Fruit fly (Drosophila melanogaster): Measurements from ENCODE around the gene VhaPPA1-1.

VhaPPA1-1 gene

DNA sequence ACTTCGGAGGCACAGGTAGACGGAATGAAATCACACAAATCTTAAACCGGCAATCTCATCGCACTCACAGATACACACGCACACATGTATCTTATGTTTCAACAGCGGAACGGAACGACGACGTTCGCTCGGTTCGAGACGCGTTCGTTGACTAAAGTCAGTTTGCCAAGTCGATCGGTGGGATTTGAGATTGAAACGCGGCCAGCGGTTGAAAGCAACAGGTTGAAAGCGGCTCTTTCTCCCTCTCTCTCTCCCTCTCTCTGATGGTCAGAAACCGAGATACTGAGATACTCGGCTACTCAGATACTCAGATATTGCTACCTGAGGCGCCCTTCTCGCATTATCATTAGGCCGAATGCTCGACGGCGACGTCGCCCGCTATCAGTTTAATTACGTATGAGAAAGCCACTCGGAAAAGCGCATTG lies 50.1 kb downstream of the VhaPPA1-1 start (continued):
- peak; percentile 50; the same call in 1 of the 2 replicates for TF ChIP-seq Atf6 (GFP tag; IDR thresholded peaks at IDR 0.05)
- TF ChIP-seq ap (GFP tag; IDR thresholded peaks at IDR 0.05) = no peak
- TF ChIP-seq HLH54F (GFP tag; optimal IDR thresholded peaks at IDR 0.05) = no peak
- no peak for TF ChIP-seq Dip3 (GFP tag; optimal IDR thresholded peaks at IDR 0.05)
- no peak for TF ChIP-seq row (GFP tag; IDR thresholded peaks at IDR 0.05)
- TF ChIP-seq Doc2 (GFP tag; IDR thresholded peaks at IDR 0.05) = no peak
- TF ChIP-seq Mad (GFP tag; optimal IDR thresholded peaks at IDR 0.05) = no peak
- TF ChIP-seq CG17186 (GFP tag; optimal IDR thresholded peaks at IDR 0.05) = no peak
- TF ChIP-seq schlank (tag; optimal IDR thresholded peaks at IDR 0.05) = peak; percentile 12
- TF ChIP-seq toy (GFP tag; IDR thresholded peaks at IDR 0.05) = no peak
- no peak for TF ChIP-seq ash1 (GFP tag; optimal IDR thresholded peaks at IDR 0.05)
- peak; percentile 100 for TF ChIP-seq CG15601 (tag; optimal IDR thresholded peaks at IDR 0.05)
- peak; percentile 92; the same call in 1 of the 3 replicates for TF ChIP-seq CG2199 (GFP tag; IDR thresholded peaks at IDR 0.05)
- TF ChIP-seq kah (GFP tag; optimal IDR thresholded peaks at IDR 0.05) = peak; percentile 41
- TF ChIP-seq CG3726 (GFP tag; IDR thresholded peaks at IDR 0.05) = no peak
- no peak for TF ChIP-seq Gug (GFP tag; IDR thresholded peaks at IDR 0.05)
- no peak for TF ChIP-seq sima (GFP tag; optimal IDR thresholded peaks at IDR 0.05)
- peak; percentile 21 for TF ChIP-seq CG31365 (tag; optimal IDR thresholded peaks at IDR 0.05)
- TF ChIP-seq z (GFP tag; IDR thresholded peaks at IDR 0.05) = peak; percentile 68
- TF ChIP-seq CG4707 (GFP tag; optimal IDR thresholded peaks at IDR 0.05) = peak; percentile 27
- TF ChIP-seq Sox100B (GFP tag; optimal IDR thresholded peaks at IDR 0.05) = no peak
- 0 out of 3 replicates have a peak, but pooled peaks have one; percentile 16 for TF ChIP-seq ken (GFP tag; IDR thresholded peaks at IDR 0.05)
- peak; percentile 89 for TF ChIP-seq ci (GFP tag; IDR thresholded peaks at IDR 0.05)
- TF ChIP-seq CG1603 (tag; optimal IDR thresholded peaks at IDR 0.05) = peak; percentile 33
- no peak for TF ChIP-seq mam (GFP tag; optimal IDR thresholded peaks at IDR 0.05)
- no peak for TF ChIP-seq tap (tag; optimal IDR thresholded peaks at IDR 0.05)
- TF ChIP-seq CG11093 (GFP tag; IDR thresholded peaks at IDR 0.05) = no peak
- TF ChIP-seq CkIIα-i1 (GFP tag; IDR thresholded peaks at IDR 0.05) = no peak
- peak; percentile 16 for TF ChIP-seq CG1233 (GFP tag; optimal IDR thresholded peaks at IDR 0.05)
- no peak for TF ChIP-seq CG9797 (GFP tag; optimal IDR thresholded peaks at IDR 0.05)
- TF ChIP-seq CG11560 (tag; IDR thresholded peaks at IDR 0.05) = no peak
- peak; percentile 42; the same call in 1 of the 2 replicates for TF ChIP-seq Xrp1 (GFP tag; IDR thresholded peaks at IDR 0.05)
- no peak for TF ChIP-seq Dp (GFP tag; optimal IDR thresholded peaks at IDR 0.05)
- no peak for TF ChIP-seq CG2875 (GFP tag; optimal IDR thresholded peaks at IDR 0.05)
- TF ChIP-seq CG3163 (GFP tag; optimal IDR thresholded peaks at IDR 0.05) = peak; percentile 33
- no peak for TF ChIP-seq Ssrp (tag; optimal IDR thresholded peaks at IDR 0.05)
- no peak for TF ChIP-seq CG14441 (GFP tag; IDR thresholded peaks at IDR 0.05)
- peak; percentile 49 for TF ChIP-seq CG2120 (GFP tag; optimal IDR thresholded peaks at IDR 0.05)
- TF ChIP-seq CTCF (GFP tag; optimal IDR thresholded peaks at IDR 0.05) = no peak
- TF ChIP-seq ara (GFP tag; IDR thresholded peaks at IDR 0.05) = peak; percentile 39; the same call in 1 of the 2 replicates
- no peak for TF ChIP-seq pan (optimal IDR thresholded peaks at IDR 0.05)
- no peak for TF ChIP-seq pan (GFP tag; optimal IDR thresholded peaks at IDR 0.05 in 1 of 2, IDR thresholded peaks at IDR 0.05 in 1 of 2)
- peak; percentile 77 for TF ChIP-seq CG6813 (GFP tag; optimal IDR thresholded peaks at IDR 0.05)
- TF ChIP-seq ac (GFP tag; optimal IDR thresholded peaks at IDR 0.05) = no peak
- TF ChIP-seq CG6175 (GFP tag; IDR thresholded peaks at IDR 0.05) = 0 out of 3 replicates have a peak, but pooled peaks have one; percentile 37
- TF ChIP-seq Hsf (GFP tag; optimal IDR thresholded peaks at IDR 0.05) = peak; percentile 24
- TF ChIP-seq CG17912 (GFP tag; optimal IDR thresholded peaks at IDR 0.05) = no peak
- TF ChIP-seq gro (GFP tag; optimal IDR thresholded peaks at IDR 0.05) = no peak
- TF ChIP-seq slp2 (GFP tag; optimal IDR thresholded peaks at IDR 0.05) = no peak
- TF ChIP-seq CG34224 (GFP tag; IDR thresholded peaks at IDR 0.05; ENCODE audit: partially characterized antibody) = no peak; the same call in 2 of the 3 replicates
- no peak for TF ChIP-seq CG11247 (GFP tag; IDR thresholded peaks at IDR 0.05)
- TF ChIP-seq CG7928 (GFP tag; optimal IDR thresholded peaks at IDR 0.05) = no peak
- peak; percentile 72 for TF ChIP-seq B-H2 (GFP tag; optimal IDR thresholded peaks at IDR 0.05)

Measured in whole organism, embryonic.